Worm (Caenorhabditis elegans) whole organism, mixed stage, embryonic: ENCODE results near the gene srg-57.

ENCODE experiments used
- nhr-237 ChIP-seq: fragments of 150-350 bp; optimal IDR thresholded peaks from 2 replicates; lab custom pipeline; 2014; ENCODE audit warnings: missing biosample characterization, missing genetic modification characterization
- sptf-1 ChIP-seq: sonication (generic microtip); optimal IDR thresholded peaks from 2 replicates; lab custom pipeline; 2017; ENCODE audit warnings: mild to moderate bottlenecking, missing genetic modification characterization, moderate library complexity, missing compliant biosample characterization
- unc-62 ChIP-seq: fragments of 150-350 bp; optimal IDR thresholded peaks from 2 replicates; lab custom pipeline; 2014; ENCODE audit warnings: missing biosample characterization, missing genetic modification reagents, missing genetic modification characterization

- TF ChIP-seq unc-62 (GFP tag; lab: Kevin White, UChicago), result no peak
- no peak for TF ChIP-seq nhr-237
- no peak for TF ChIP-seq sptf-1 (tag; lab: Kevin White, UChicago)
Measured at ce11 chrV:2739607-2740006, 5.3 kb upstream of the srg-57 start.
